Worm (Caenorhabditis elegans): Measurements from ENCODE around the gene nspd-6.

nspd-6 gene

ce11 chrIV:5186480-5187205 is 21.1 kb upstream of the nspd-6 start, which contains the start of the genes W03F8.6 and mtrf-1L:
TSS of gene W03F8.6 (minus strand) at chrIV:5186580.
TSS of gene mtrf-1L (plus strand) at chrIV:5187155.
- TF ChIP-seq swsn-7 (tag; optimal IDR thresholded peaks at IDR 0.05) (no peak), hpl-2 (GFP tag; optimal IDR thresholded peaks at IDR 0.05) (no peak), alr-1 (tag; optimal IDR thresholded peaks at IDR 0.05; ENCODE audit: borderline replicate concordance) (no peak), nhr-71 (tag; optimal IDR thresholded peaks at IDR 0.05) (no peak), dpl-1 (GFP tag; optimal IDR thresholded peaks at IDR 0.05) (no peak), ceh-88 (GFP tag; IDR thresholded peaks at IDR 0.05) (no peak), fkh-8 (tag; optimal IDR thresholded peaks at IDR 0.05) (no peak), vab-15 (tag; optimal IDR thresholded peaks at IDR 0.05) (no peak), elt-3 (tag; optimal IDR thresholded peaks at IDR 0.05) (no peak), lsy-2 (tag; optimal IDR thresholded peaks at IDR 0.05) (no peak)

- TF ChIP-seq skn-1 (tag; optimal IDR thresholded peaks at IDR 0.05) (peak; percentile 85), mep-1 (tag; optimal IDR thresholded peaks at IDR 0.05) (peak; percentile 98), mdl-1 (tag; optimal IDR thresholded peaks at IDR 0.05) (peak in 1 of 2 experiments; percentile 82), tlp-1 (tag; optimal IDR thresholded peaks at IDR 0.05) (no peak), lin-39 (tag; optimal IDR thresholded peaks at IDR 0.05) (peak; percentile 96), ceh-88 (GFP tag; IDR thresholded peaks at IDR 0.05) (peak; percentile 93), alr-1 (tag; optimal IDR thresholded peaks at IDR 0.05; ENCODE audit: borderline replicate concordance) (no peak), nhr-90 (tag; optimal IDR thresholded peaks at IDR 0.05; ENCODE audit: poor library complexity) (peak; percentile 98), ztf-4 (tag; optimal IDR thresholded peaks at IDR 0.05) (peak; percentile 91), nhr-76 (tag; optimal IDR thresholded peaks at IDR 0.05) (no peak), mef-2 (tag; optimal IDR thresholded peaks at IDR 0.05) (peak; percentile 67), zip-4 (GFP tag; optimal IDR thresholded peaks at IDR 0.05) (peak; percentile 86), ztf-11 (tag; optimal IDR thresholded peaks at IDR 0.05) (peak; percentile 52 to 77), lin-13 (GFP tag; optimal IDR thresholded peaks at IDR 0.05) (peak; percentile 90), unc-130 (tag; optimal IDR thresholded peaks at IDR 0.05) (peak; percentile 96), pax-3 (tag; optimal IDR thresholded peaks at IDR 0.05) (peak; percentile 84), ets-5 (GFP tag; IDR thresholded peaks at IDR 0.05) (no peak), ceh-82 (tag; optimal IDR thresholded peaks at IDR 0.05) (peak; percentile 92 to 96 (median 95)), C16A3.4 (tag; optimal IDR thresholded peaks at IDR 0.05) (peak; percentile 96), nhr-28 (tag; optimal IDR thresholded peaks at IDR 0.05) (no peak), lin-14 (GFP tag; optimal IDR thresholded peaks at IDR 0.05) (peak; percentile 95), hlh-4 (tag; optimal IDR thresholded peaks at IDR 0.05) (no peak), lsy-2 (tag; optimal IDR thresholded peaks at IDR 0.05) (peak; percentile 95 to 96), unc-98 (GFP tag; IDR thresholded peaks at IDR 0.05) (peak; percentile 17; the same call in 1 of the 2 replicates), hlh-17 (GFP tag; optimal IDR thresholded peaks at IDR 0.05; ENCODE audit: borderline replicate concordance) (no peak), aly-2 (tag; optimal IDR thresholded peaks at IDR 0.05) (peak; percentile 85), grh-1 (GFP tag; IDR thresholded peaks at IDR 0.05) (peak; percentile 98), snu-23 (GFP tag; optimal IDR thresholded peaks at IDR 0.05) (peak; percentile 98), lin-15B (tag; optimal IDR thresholded peaks at IDR 0.05) (peak; percentile 89), dsc-1 (tag; optimal IDR thresholded peaks at IDR 0.05) (peak; percentile 97), dpl-1 (GFP tag; optimal IDR thresholded peaks at IDR 0.05) (peak; percentile 99), elt-2 (tag; optimal IDR thresholded peaks at IDR 0.05) (peak; percentile 82), zag-1 (tag; optimal IDR thresholded peaks at IDR 0.05) (no peak), ceh-63 (GFP tag; optimal IDR thresholded peaks at IDR 0.05) (no peak), snpc-4 (tag; optimal IDR thresholded peaks at IDR 0.05) (peak; percentile 90), vab-15 (tag; optimal IDR thresholded peaks at IDR 0.05) (peak; percentile 43), egl-27 (tag; optimal IDR thresholded peaks at IDR 0.05) (peak in 1 of 2 experiments; percentile 43), nhr-19 (GFP tag; conservative IDR thresholded peaks at IDR 0.05) (peak; percentile 96), nhr-237 (tag; optimal IDR thresholded peaks at IDR 0.05) (peak; percentile 51), nhr-47 (tag; optimal IDR thresholded peaks at IDR 0.05) (peak; percentile 98), nhr-77 (tag; optimal IDR thresholded peaks at IDR 0.05) (peak; percentile 88), hpl-2 (GFP tag; optimal IDR thresholded peaks at IDR 0.05) (peak; percentile 54), fos-1 (tag; optimal IDR thresholded peaks at IDR 0.05) (peak; percentile 83), ama-1 (optimal IDR thresholded peaks at IDR 0.05) (no peak)
Measured at ce11 chrIV:5183755-5184166, 18.2 kb upstream of the nspd-6 start, which contains the start of gene W03F8.4. TSS of gene W03F8.4 (plus strand) at chrIV:5184123.
